Worm (Caenorhabditis elegans) whole organism, young adult: ENCODE results near the gene lgc-20.

Experiments
- F23B12.7 ChIP-seq: sonication (generic microtip); optimal IDR thresholded peaks from 2 replicates; lab custom pipeline; 2017; ENCODE audit warnings: missing genetic modification characterization, mild to moderate bottlenecking, missing compliant biosample characterization, antibody characterized with exemption, moderate library complexity; ENCODE audit not compliant: insufficient read depth
- F37B4.10 ChIP-seq: fragments of 200-800 bp; sonication (Bioruptor generic); IDR thresholded peaks from 2 replicates; pipeline ENCODE4 v1.3.6; 2022; ENCODE audit warnings: missing genetic modification characterization, missing compliant biosample characterization
- F57C9.4 ChIP-seq: sonication (generic microtip); optimal IDR thresholded peaks from 2 replicates; lab custom pipeline; 2017; ENCODE audit warnings: mild to moderate bottlenecking, missing genetic modification characterization, missing compliant biosample characterization
- K11D2.4 ChIP-seq: fragments of 200-800 bp; sonication (Bioruptor generic); IDR thresholded peaks from 2 replicates; pipeline ENCODE4 v1.3.6; 2022; ENCODE audit warnings: missing genetic modification reagents, missing genetic modification characterization, missing compliant biosample characterization
- K12H6.12 ChIP-seq: fragments of 200-800 bp; sonication (Bioruptor generic); optimal IDR thresholded peaks from 2 replicates; lab custom pipeline; 2018; ENCODE audit warnings: mild to moderate bottlenecking, missing genetic modification characterization, missing compliant biosample characterization
- ZK185.1 ChIP-seq: sonication (generic microtip); optimal IDR thresholded peaks from 2 replicates; lab custom pipeline; 2016; ENCODE audit warnings: mild to moderate bottlenecking, missing genetic modification characterization, missing compliant biosample characterization; ENCODE audit not compliant: poor library complexity, severe bottlenecking
- aptf-3 ChIP-seq: fragments of 200-800 bp; sonication (Bioruptor generic); IDR thresholded peaks from 2 replicates; pipeline ENCODE4 v1.3.6; 2022; ENCODE audit warnings: missing genetic modification characterization, missing compliant biosample characterization
- atf-7 ChIP-seq: sonication (generic microtip); optimal IDR thresholded peaks from 2 replicates; lab custom pipeline; 2017; ENCODE audit warnings: mild to moderate bottlenecking, missing genetic modification characterization, missing compliant biosample characterization
- bed-1 ChIP-seq: fragments of 200-800 bp; sonication (Bioruptor generic); IDR thresholded peaks from 2 replicates; pipeline ENCODE4 v1.3.6; 2022; ENCODE audit warnings: missing genetic modification reagents, missing genetic modification characterization, missing compliant biosample characterization
- bed-2 ChIP-seq: fragments of 200-800 bp; sonication (Bioruptor generic); IDR thresholded peaks from 2 replicates; pipeline ENCODE4 v1.3.6; 2022; ENCODE audit warnings: missing genetic modification reagents, missing genetic modification characterization, missing compliant biosample characterization
- ccch-3 ChIP-seq: fragments of 200-800 bp; sonication (Bioruptor generic); optimal IDR thresholded peaks from 2 replicates; lab custom pipeline; 2018; ENCODE audit warnings: mild to moderate bottlenecking, missing genetic modification characterization, missing compliant biosample characterization
- cebp-2 ChIP-seq: fragments of 200-800 bp; sonication (Bioruptor generic); IDR thresholded peaks from 2 replicates; pipeline ENCODE4 v1.3.6; 2022; ENCODE audit warnings: missing genetic modification characterization, missing compliant biosample characterization
- ceh-100 ChIP-seq: fragments of 200-800 bp; sonication (Bioruptor generic); IDR thresholded peaks from 2 replicates; pipeline ENCODE4 v1.3.6; 2022; ENCODE audit warnings: missing genetic modification reagents, missing genetic modification characterization, missing compliant biosample characterization
- ceh-58 ChIP-seq: fragments of 200-800 bp; sonication (Bioruptor generic); IDR thresholded peaks from 2 replicates; pipeline ENCODE4 v1.3.6; 2022; ENCODE audit warnings: missing genetic modification characterization, missing compliant biosample characterization
- dpl-1 ChIP-seq: fragments of 150-350 bp; optimal IDR thresholded peaks from 2 replicates; lab custom pipeline; 2014; ENCODE audit warnings: missing biosample characterization, missing genetic modification reagents, missing genetic modification characterization
- egl-18 ChIP-seq: fragments of 200-800 bp; sonication (Bioruptor generic); IDR thresholded peaks from 2 replicates; pipeline ENCODE4 v1.3.6; 2022; ENCODE audit warnings: missing genetic modification reagents, missing genetic modification characterization, missing compliant biosample characterization
- egrh-3 ChIP-seq: fragments of 200-800 bp; sonication (Bioruptor generic); IDR thresholded peaks from 2 replicates; pipeline ENCODE4 v1.3.6; 2022; ENCODE audit warnings: missing genetic modification reagents, missing genetic modification characterization, missing compliant biosample characterization
- hmg-1.2 ChIP-seq: fragments of 200-800 bp; sonication (Bioruptor generic); IDR thresholded peaks from 2 replicates; pipeline ENCODE4 v1.3.6; 2022; ENCODE audit warnings: missing genetic modification reagents, missing genetic modification characterization, missing compliant biosample characterization
- hrde-1 ChIP-seq: sonication (generic microtip); optimal IDR thresholded peaks from 2 replicates; lab custom pipeline; 2016; ENCODE audit warnings: missing genetic modification characterization, mild to moderate bottlenecking, missing compliant biosample characterization, moderate library complexity, missing genotype, missing genetic modification reagents, borderline replicate concordance
- lin-26 ChIP-seq: fragments of 200-800 bp; sonication (Bioruptor generic); IDR thresholded peaks from 2 replicates; pipeline ENCODE4 v1.3.6; 2022; ENCODE audit warnings: missing genetic modification reagents, missing genetic modification characterization, missing compliant biosample characterization
- lin-40 ChIP-seq: sonication (generic microtip); optimal IDR thresholded peaks from 2 replicates; lab custom pipeline; 2016; ENCODE audit warnings: missing genetic modification characterization, mild to moderate bottlenecking, missing compliant biosample characterization, missing genotype, missing genetic modification reagents
- mcd-1 ChIP-seq: fragments of 200-800 bp; sonication (Bioruptor generic); IDR thresholded peaks from 2 replicates; pipeline ENCODE4 v1.3.6; 2022; ENCODE audit warnings: missing genetic modification reagents, missing genetic modification characterization, missing compliant biosample characterization
- mes-4 ChIP-seq: sonication (generic microtip); optimal IDR thresholded peaks from 2 replicates; lab custom pipeline; 2016; ENCODE audit warnings: missing genotype, missing genetic modification characterization, missing compliant biosample characterization
- nhr-80 ChIP-seq: sonication (generic microtip); optimal IDR thresholded peaks from 2 replicates; lab custom pipeline; 2016; ENCODE audit warnings: missing genetic modification characterization, missing compliant biosample characterization
- rpc-1 ChIP-seq, 2 experiments: fragments of 150-350 bp in 1 of 2; sonication (generic microtip) in 1 of 2; optimal IDR thresholded peaks; 2 replicates each; lab custom pipeline; 2014 to 2018; ENCODE audit warnings: missing biosample characterization in 1 of 2, missing genetic modification characterization in 1 of 2, missing genetic modification reagents in 1 of 2, missing genotype in 1 of 2
- sdz-38 ChIP-seq: sonication (generic microtip); optimal IDR thresholded peaks from 2 replicates; lab custom pipeline; 2016; ENCODE audit warnings: missing genotype, missing genetic modification characterization, missing compliant biosample characterization
- sea-2 ChIP-seq: fragments of 200-800 bp; sonication (Bioruptor generic); IDR thresholded peaks from 2 replicates; pipeline ENCODE4 v1.3.6; 2022; ENCODE audit warnings: missing genetic modification characterization, missing compliant biosample characterization
- somi-1 ChIP-seq: fragments of 200-800 bp; sonication (Bioruptor generic); optimal IDR thresholded peaks from 2 replicates; lab custom pipeline; 2018; ENCODE audit warnings: mild to moderate bottlenecking, missing genetic modification characterization, missing compliant biosample characterization
- tlf-1 ChIP-seq: fragments of 200-800 bp; sonication (Bioruptor generic); optimal IDR thresholded peaks from 2 replicates; lab custom pipeline; 2018; ENCODE audit warnings: mild to moderate bottlenecking, missing genetic modification characterization, missing compliant biosample characterization
- unc-130 ChIP-seq: sonication (generic microtip); optimal IDR thresholded peaks from 2 replicates; lab custom pipeline; 2016; ENCODE audit warnings: missing genetic modification reagents, missing genetic modification characterization, missing compliant biosample characterization
- zfh-2 ChIP-seq: fragments of 200-800 bp; sonication (Bioruptor generic); conservative IDR thresholded peaks from 2 replicates; pipeline ENCODE4 v1.3.6; 2022; ENCODE audit warnings: missing genetic modification reagents, missing genetic modification characterization, missing compliant biosample characterization
- ztf-26 ChIP-seq: sonication (generic microtip); optimal IDR thresholded peaks from 2 replicates; lab custom pipeline; 2017; ENCODE audit warnings: missing genetic modification characterization, missing compliant biosample characterization

lgc-20 gene

DNA sequence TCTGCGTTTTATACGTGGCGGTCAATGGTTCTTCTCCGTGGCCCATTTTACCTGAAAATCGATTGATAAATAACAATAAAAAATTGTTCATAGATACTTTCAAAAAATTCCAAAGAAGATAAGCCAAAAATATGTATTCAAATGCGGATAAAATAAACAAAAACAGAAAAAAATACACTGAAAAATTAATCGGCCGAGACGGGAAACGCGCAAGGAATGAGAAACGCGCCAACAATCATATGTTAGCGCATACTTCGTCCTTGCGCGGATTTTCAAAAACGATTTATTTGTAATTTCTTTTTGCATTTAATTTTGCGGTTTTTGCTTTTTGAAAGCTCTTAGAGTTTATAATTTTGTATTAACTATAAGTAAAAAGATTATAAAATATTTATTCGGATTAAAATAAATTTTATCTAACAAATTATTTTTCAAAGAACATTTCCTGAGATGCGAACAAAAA is 2.2 kb upstream of the lgc-20 start, which contains the start of gene nduf-11 (continued):
- TF ChIP-seq hrde-1 (tag; lab: Kevin White, UChicago) (no peak), K11D2.4 (GFP tag; lab: Robert Waterston, UW) (0 out of 2 replicates have a peak, but pooled peaks have one; percentile 44), bed-2 (GFP tag; lab: Robert Waterston, UW) (no peak), F37B4.10 (GFP tag; lab: Robert Waterston, UW) (no peak), atf-7 (tag; lab: Kevin White, UChicago) (no peak), aptf-3 (GFP tag; lab: Robert Waterston, UW) (no peak), nhr-80 (tag; lab: Kevin White, UChicago) (peak; percentile 32), rpc-1 (optimal IDR thresholded peaks at IDR 0.05; lab: Kevin White, UChicago) (no peak), rpc-1 (tag; optimal IDR thresholded peaks at IDR 0.05; lab: Kevin White, UChicago) (no peak), unc-130 (GFP tag; lab: Kevin White, UChicago) (no peak), ceh-100 (GFP tag; lab: Robert Waterston, UW) (peak; percentile 43; the same call in 1 of the 2 replicates), cebp-2 (GFP tag; lab: Robert Waterston, UW) (no peak), ztf-26 (tag; lab: Kevin White, UChicago) (peak; percentile 34), ccch-3 (GFP tag; lab: Kevin White, UChicago) (no peak), mcd-1 (GFP tag; lab: Robert Waterston, UW) (peak; percentile 90), K12H6.12 (tag; lab: Kevin White, UChicago) (peak; percentile 5), sea-2 (no peak), sdz-38 (no peak), dpl-1 (peak; percentile 85), ZK185.1 (tag; lab: Kevin White, UChicago) (peak; percentile 75), ceh-58 (GFP tag; lab: Robert Waterston, UW) (no peak), hmg-1.2 (GFP tag; lab: Robert Waterston, UW) (peak; percentile 53), egl-18 (GFP tag; lab: Robert Waterston, UW) (no peak), lin-26 (GFP tag; lab: Robert Waterston, UW) (0 out of 2 replicates have a peak, but pooled peaks have one; percentile 10), mes-4 (tag; lab: Kevin White, UChicago) (no peak)

DNA sequence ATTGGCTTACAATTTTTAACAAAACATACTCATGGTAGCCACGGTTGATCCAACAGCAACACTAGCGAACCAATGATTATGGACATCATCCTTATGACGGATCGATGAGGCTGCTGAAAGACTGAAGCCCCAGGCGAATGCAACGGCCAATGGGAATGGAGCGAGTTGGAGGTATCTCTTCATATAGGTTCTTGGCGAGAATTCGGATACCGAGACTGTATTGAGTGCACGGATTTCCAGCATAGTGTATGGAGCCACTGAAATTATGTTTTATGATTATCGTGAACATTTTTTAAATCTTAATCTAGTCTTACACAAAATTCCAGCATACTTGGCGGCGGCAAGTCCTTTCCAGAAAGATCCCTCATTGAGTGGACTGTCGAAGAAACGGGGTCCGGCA is 1.1 kb upstream of the lgc-20 start:
- TF ChIP-seq F23B12.7 (tag; lab: Kevin White, UChicago) (no peak), tlf-1 (GFP tag; lab: Kevin White, UChicago) (no peak), somi-1 (GFP tag; lab: Kevin White, UChicago) (no peak)

DNA sequence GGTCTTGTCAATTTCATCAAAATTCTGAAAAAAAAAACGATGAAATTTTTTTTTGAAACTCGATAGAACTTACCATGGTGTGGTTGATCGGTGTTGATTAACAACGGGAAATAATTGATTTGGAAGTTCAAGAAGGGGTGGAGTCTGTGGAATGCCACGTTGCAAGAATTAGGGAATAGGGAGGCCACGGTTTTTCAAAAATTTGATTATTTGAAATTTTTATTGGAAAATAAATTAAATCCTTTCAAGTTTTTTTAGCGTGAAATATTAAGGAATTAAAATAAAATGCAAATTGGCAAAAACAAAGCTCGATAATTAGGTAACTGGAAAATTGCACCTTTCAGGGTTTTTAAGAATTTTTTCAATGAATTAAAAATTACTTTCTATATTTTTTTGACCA is 3.9 kb downstream of the lgc-20 start, which contains the start of gene rmd-3:
Gene rmd-3 (minus strand): TSS at position 101 of the 400 bp plus-strand sequence.
- TF ChIP-seq dpl-1: no peak

DNA sequence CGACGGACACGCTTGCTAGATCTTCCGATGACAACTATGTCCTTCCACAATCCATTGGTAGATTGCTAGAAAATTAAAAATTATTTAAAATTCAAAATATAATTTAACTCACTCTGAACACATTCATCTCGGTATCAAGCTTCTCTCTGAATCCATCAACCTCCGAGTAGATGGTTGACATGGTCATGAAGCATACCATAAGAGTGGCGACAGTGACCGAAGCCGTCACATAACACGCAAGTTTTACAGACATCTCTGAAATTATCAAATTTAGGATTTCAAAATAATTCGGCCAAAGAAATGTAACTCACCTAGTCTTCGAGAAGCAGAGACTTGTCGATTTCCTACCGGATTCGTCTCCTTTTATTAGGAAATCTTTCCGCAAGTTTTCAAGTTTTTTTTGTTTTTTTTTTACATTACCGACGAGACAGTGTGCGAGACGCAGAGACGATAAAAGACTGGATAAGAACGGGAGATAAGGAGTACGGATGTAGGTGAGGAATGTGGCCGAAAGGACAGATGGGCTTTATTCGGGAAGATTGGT is 5.8 kb downstream of the lgc-20 start, which contains the start of gene sqt-1:
Gene sqt-1 (minus strand): TSS at position 341 of the 544 bp plus-strand sequence.
- TF ChIP-seq lin-40 (tag; lab: Kevin White, UChicago) (no peak), F57C9.4 (tag; lab: Kevin White, UChicago) (no peak), egl-18 (GFP tag; lab: Robert Waterston, UW) (no peak)

- TF ChIP-seq bed-1 (GFP tag; lab: Robert Waterston, UW) (0 out of 2 replicates have a peak, but pooled peaks have one; percentile 20), egrh-3 (GFP tag; lab: Robert Waterston, UW) (peak; percentile 8; the same call in 1 of the 2 replicates), zfh-2 (GFP tag; lab: Robert Waterston, UW) (peak; percentile 81), hrde-1 (tag; lab: Kevin White, UChicago) (no peak)
Measured at ce11 chrII:11336640-11337241, 6.7 kb downstream of the lgc-20 start.
